Worm (Caenorhabditis elegans): ENCODE data around the gene rol-1.

Gene rol-1

ce11 chrII:12224916-12225406, 52.6 kb downstream of the rol-1 start, which contains the start of the genes pqn-87 and rsr-2 (continued):
- no peak for TF ChIP-seq unc-86 (tag; optimal IDR thresholded peaks at IDR 0.05)
- TF ChIP-seq isw-1 (GFP tag; IDR thresholded peaks at IDR 0.05), result no peak
- TF ChIP-seq egl-27 (tag; optimal IDR thresholded peaks at IDR 0.05), result no peak
- TF ChIP-seq nhr-11 (tag; optimal IDR thresholded peaks at IDR 0.05), result no peak

Data from whole organism, L1 larva.